Worm (Caenorhabditis elegans) whole organism, L1 larva: ENCODE measurements around the gene B0416.10.

ENCODE experiments used
- C16A3.4 ChIP-seq: fragments of 150-350 bp; optimal IDR thresholded peaks from 2 replicates; lab custom pipeline; 2014; ENCODE audit warnings: missing biosample characterization, missing genetic modification characterization
- C34B4.2 ChIP-seq: sonication (generic microtip); optimal IDR thresholded peaks from 2 replicates; lab custom pipeline; 2017; ENCODE audit warnings: mild to moderate bottlenecking, missing genetic modification characterization, missing compliant biosample characterization
- F16B12.6 ChIP-seq: fragments of 150-350 bp; optimal IDR thresholded peaks from 2 replicates; lab custom pipeline; 2014; ENCODE audit warnings: missing biosample characterization, missing genetic modification characterization
- alr-1 ChIP-seq: fragments of 200-800 bp; sonication (Bioruptor generic); optimal IDR thresholded peaks from 2 replicates; lab custom pipeline; 2018; ENCODE audit warnings: borderline replicate concordance, mild to moderate bottlenecking, missing genetic modification characterization, missing compliant biosample characterization
- aly-2 ChIP-seq: fragments of 150-350 bp; optimal IDR thresholded peaks from 2 replicates; lab custom pipeline; 2014; ENCODE audit warnings: missing biosample characterization, missing genetic modification characterization
- blmp-1 ChIP-seq: fragments of 150-350 bp; optimal IDR thresholded peaks from 2 replicates; lab custom pipeline; 2014; ENCODE audit warnings: missing biosample characterization, missing genetic modification characterization
- ceh-63 ChIP-seq: fragments of 200-800 bp; sonication (Bioruptor generic); optimal IDR thresholded peaks from 2 replicates; lab custom pipeline; 2018; ENCODE audit warnings: mild to moderate bottlenecking, missing genetic modification characterization, missing compliant biosample characterization
- ceh-82 ChIP-seq, 3 experiments: fragments of 150-350 bp in 1 of 3; sonication (generic microtip) in 2 of 3; optimal IDR thresholded peaks; 2 replicates each; lab custom pipeline; 2014 to 2017; ENCODE audit warnings: missing biosample characterization in 3 of 3, missing genetic modification characterization in 3 of 3
- ceh-90 ChIP-seq: sonication (generic microtip); optimal IDR thresholded peaks from 2 replicates; lab custom pipeline; 2016; ENCODE audit warnings: missing genetic modification characterization, missing compliant biosample characterization
- dsc-1 ChIP-seq: sonication (generic microtip); optimal IDR thresholded peaks from 2 replicates; lab custom pipeline; 2016; ENCODE audit warnings: mild to moderate bottlenecking, missing genetic modification characterization, missing compliant biosample characterization
- efl-1 ChIP-seq, 4 experiments: fragments of 150-350 bp; optimal IDR thresholded peaks in 3 of 4; peaks in 1 of 4; 1 replicate in 1 of 4; 2 replicates in 3 of 4; lab custom pipeline; 2014; ENCODE audit warnings: missing biosample characterization in 2 of 4, missing genetic modification characterization in 2 of 4, missing genetic modification reagents in 2 of 4
- efl-3 ChIP-seq: fragments of 200-800 bp; sonication (Bioruptor generic); optimal IDR thresholded peaks from 2 replicates; lab custom pipeline; 2018; ENCODE audit warnings: mild to moderate bottlenecking, missing genetic modification characterization, missing compliant biosample characterization
- egl-13 ChIP-seq: sonication (generic microtip); optimal IDR thresholded peaks from 2 replicates; lab custom pipeline; 2016; ENCODE audit warnings: missing genotype, missing genetic modification reagents, missing genetic modification characterization, missing compliant biosample characterization
- elt-2 ChIP-seq: sonication (generic microtip); optimal IDR thresholded peaks from 2 replicates; lab custom pipeline; 2016; ENCODE audit warnings: missing genetic modification characterization, mild to moderate bottlenecking, inconsistent platforms, missing compliant biosample characterization, missing genetic modification reagents
- fkh-10 ChIP-seq: sonication (generic microtip); optimal IDR thresholded peaks from 2 replicates; lab custom pipeline; 2017; ENCODE audit warnings: missing biosample characterization, missing genetic modification reagents, missing genetic modification characterization
- fkh-4 ChIP-seq: sonication (generic microtip); optimal IDR thresholded peaks from 2 replicates; lab custom pipeline; 2016; ENCODE audit warnings: missing compliant biosample characterization, missing genetic modification characterization, borderline replicate concordance
- grh-1 ChIP-seq: fragments of 200-800 bp; sonication (Bioruptor generic); IDR thresholded peaks from 2 replicates; pipeline ENCODE4 v1.3.6; 2022; ENCODE audit warnings: missing genetic modification reagents, missing genetic modification characterization, missing compliant biosample characterization
- hpl-2 ChIP-seq: fragments of 150-350 bp; optimal IDR thresholded peaks from 2 replicates; lab custom pipeline; 2014; ENCODE audit warnings: missing biosample characterization, missing genetic modification reagents, missing genetic modification characterization
- lin-14 ChIP-seq: fragments of 200-800 bp; sonication (Bioruptor generic); optimal IDR thresholded peaks from 2 replicates; lab custom pipeline; 2018; ENCODE audit warnings: mild to moderate bottlenecking, missing genetic modification characterization, moderate library complexity, missing compliant biosample characterization
- lin-35 ChIP-seq, 2 experiments: fragments of 150-350 bp; optimal IDR thresholded peaks; 2 replicates each; lab custom pipeline; 2014; ENCODE audit warnings: missing biosample characterization in 2 of 2, missing genetic modification characterization in 2 of 2, missing genetic modification reagents in 2 of 2
- lin-39 ChIP-seq: fragments of 150-350 bp; optimal IDR thresholded peaks from 2 replicates; lab custom pipeline; 2014; ENCODE audit warnings: missing biosample characterization, missing genetic modification reagents, missing genetic modification characterization
- lir-3 ChIP-seq: sonication (generic microtip); optimal IDR thresholded peaks from 2 replicates; lab custom pipeline; 2016; ENCODE audit warnings: mild to moderate bottlenecking, missing genetic modification characterization, moderate library complexity, missing compliant biosample characterization; ENCODE audit not compliant: poor library complexity
- mef-2 ChIP-seq: fragments of 150-350 bp; optimal IDR thresholded peaks from 2 replicates; lab custom pipeline; 2014; ENCODE audit warnings: missing biosample characterization, missing genetic modification characterization
- nhr-12 ChIP-seq: sonication (generic microtip); optimal IDR thresholded peaks from 2 replicates; lab custom pipeline; 2017; ENCODE audit warnings: missing biosample characterization, missing genetic modification characterization
- nhr-19 ChIP-seq: fragments of 200-800 bp; sonication (Bioruptor generic); conservative IDR thresholded peaks from 2 replicates; pipeline ENCODE4 v1.3.6; 2022; ENCODE audit warnings: missing genetic modification characterization, missing compliant biosample characterization
- nhr-20 ChIP-seq: sonication (generic microtip); optimal IDR thresholded peaks from 2 replicates; lab custom pipeline; 2016; ENCODE audit warnings: mild to moderate bottlenecking, missing genetic modification characterization, missing compliant biosample characterization
- nhr-237 ChIP-seq: fragments of 150-350 bp; optimal IDR thresholded peaks from 2 replicates; lab custom pipeline; 2014; ENCODE audit warnings: missing biosample characterization, missing genetic modification characterization
- nhr-47 ChIP-seq: sonication (generic microtip); optimal IDR thresholded peaks from 2 replicates; lab custom pipeline; 2016; ENCODE audit warnings: mild to moderate bottlenecking, missing genetic modification characterization, moderate library complexity, missing compliant biosample characterization
- nhr-71 ChIP-seq: sonication (generic microtip); optimal IDR thresholded peaks from 2 replicates; lab custom pipeline; 2016; ENCODE audit warnings: mild to moderate bottlenecking, missing genetic modification characterization, moderate library complexity, missing compliant biosample characterization
- nhr-76 ChIP-seq: sonication (generic microtip); optimal IDR thresholded peaks from 2 replicates; lab custom pipeline; 2017; ENCODE audit warnings: missing biosample characterization, missing genetic modification characterization
- nhr-77 ChIP-seq: fragments of 150-350 bp; optimal IDR thresholded peaks from 2 replicates; lab custom pipeline; 2014; ENCODE audit warnings: missing biosample characterization, missing genetic modification characterization
- nhr-84 ChIP-seq: sonication (generic microtip); optimal IDR thresholded peaks from 2 replicates; lab custom pipeline; 2017; ENCODE audit warnings: missing biosample characterization, missing genetic modification characterization
- nhr-85 ChIP-seq: sonication (generic microtip); peaks from one replicate; lab custom pipeline; 2016; ENCODE audit warnings: missing genetic modification characterization, inconsistent platforms, missing compliant biosample characterization
- nhr-90 ChIP-seq: sonication (generic microtip); optimal IDR thresholded peaks from 2 replicates; lab custom pipeline; 2016; ENCODE audit warnings: mild to moderate bottlenecking, missing genetic modification characterization, missing compliant biosample characterization; ENCODE audit not compliant: poor library complexity
- pqm-1 ChIP-seq: sonication (generic microtip); optimal IDR thresholded peaks from 3 replicates; lab custom pipeline; 2017; ENCODE audit warnings: missing biosample characterization, missing genetic modification characterization
- snpc-4 ChIP-seq: fragments of 150-350 bp; optimal IDR thresholded peaks from 2 replicates; lab custom pipeline; 2014; ENCODE audit warnings: missing biosample characterization, missing genetic modification characterization
- snu-23 ChIP-seq: sonication (generic microtip); optimal IDR thresholded peaks from 2 replicates; lab custom pipeline; 2016; ENCODE audit warnings: missing genetic modification characterization, missing compliant biosample characterization
- sptf-1 ChIP-seq: fragments of 150-350 bp; optimal IDR thresholded peaks from 2 replicates; lab custom pipeline; 2014; ENCODE audit warnings: missing biosample characterization, missing genetic modification characterization
- swsn-7 ChIP-seq: sonication (generic microtip); optimal IDR thresholded peaks from 2 replicates; lab custom pipeline; 2016; ENCODE audit warnings: missing genetic modification characterization, missing compliant biosample characterization
- tbx-2 ChIP-seq: sonication (generic microtip); optimal IDR thresholded peaks from 2 replicates; lab custom pipeline; 2016; ENCODE audit warnings: missing genetic modification characterization, missing compliant biosample characterization
- unc-130 ChIP-seq: fragments of 150-350 bp; optimal IDR thresholded peaks from 2 replicates; lab custom pipeline; 2017; ENCODE audit warnings: missing biosample characterization, missing genetic modification characterization, inconsistent platforms
- unc-30 ChIP-seq: sonication (generic microtip); optimal IDR thresholded peaks from 2 replicates; lab custom pipeline; 2017; ENCODE audit warnings: missing biosample characterization, missing genetic modification characterization
- unc-62 ChIP-seq: fragments of 150-350 bp; optimal IDR thresholded peaks from 2 replicates; lab custom pipeline; 2014; ENCODE audit warnings: missing biosample characterization, missing genetic modification reagents, missing genetic modification characterization
- xbp-1 ChIP-seq: sonication (generic microtip); optimal IDR thresholded peaks from 2 replicates; lab custom pipeline; 2016; ENCODE audit warnings: missing genetic modification characterization, missing compliant biosample characterization
- zip-4 ChIP-seq: fragments of 200-800 bp; sonication (Bioruptor generic); optimal IDR thresholded peaks from 2 replicates; lab custom pipeline; 2018; ENCODE audit warnings: mild to moderate bottlenecking, missing genetic modification characterization, moderate library complexity, missing compliant biosample characterization

The B0416.10 gene

ce11 chrX:9302763-9303162, 28.3 kb upstream of the B0416.10 start:
- TF ChIP-seq alr-1 (tag; lab: Kevin White, UChicago): no peak
- TF ChIP-seq nhr-76 (tag; lab: Kevin White, UChicago): no peak
- no peak for TF ChIP-seq hpl-2 (GFP tag; lab: Kevin White, UChicago)
- no peak for TF ChIP-seq lin-39 (tag; lab: Kevin White, UChicago)
- TF ChIP-seq lin-35 (GFP tag; optimal IDR thresholded peaks at IDR 0.05; lab: Kevin White, UChicago): no peak
- no peak for TF ChIP-seq nhr-85 (tag; lab: Kevin White, UChicago)
- TF ChIP-seq xbp-1 (tag; lab: Kevin White, UChicago): no peak
- no peak for TF ChIP-seq sptf-1
- TF ChIP-seq efl-3 (GFP tag; lab: Kevin White, UChicago): no peak
- no peak for TF ChIP-seq nhr-84 (tag; lab: Kevin White, UChicago)
- no peak for TF ChIP-seq nhr-77
- TF ChIP-seq nhr-237 (tag; lab: Kevin White, UChicago): no peak
- no peak for TF ChIP-seq ceh-63 (GFP tag; lab: Kevin White, UChicago)
- no peak for TF ChIP-seq egl-13 (tag; lab: Kevin White, UChicago)
- TF ChIP-seq F16B12.6 (tag; lab: Kevin White, UChicago): no peak
- TF ChIP-seq pqm-1: no peak

- TF ChIP-seq unc-62: no peak
These were observed 25.9 kb upstream of the B0416.10 start for ce11 chrX:9300379-9300778.

- TF ChIP-seq mef-2 (tag; lab: Kevin White, UChicago) (no peak), snpc-4 (tag; lab: Kevin White, UChicago) (no peak), unc-30 (tag; lab: Kevin White, UChicago) (no peak), grh-1 (no peak), zip-4 (no peak)
- TF ChIP-seq, all 84 proteins: peak for 0
These were observed 24.4 kb upstream of the B0416.10 start, which contains the start of gene B0416.2 for ce11 chrX:9298846-9299245. Gene B0416.2, plus strand, starts transcription at chrX:9299146.

ce11 chrX:9297834-9298233, 23.4 kb upstream of the B0416.10 start, which contains the start of gene B0416.7:
Gene B0416.7, minus strand, starts transcription at chrX:9297934.
- TF ChIP-seq unc-30 (tag; lab: Kevin White, UChicago) (no peak), efl-1 (optimal IDR thresholded peaks at IDR 0.05; lab: Kevin White, UChicago) (no peak), efl-1 (GFP tag; optimal IDR thresholded peaks at IDR 0.05 in 1 of 2; lab: Kevin White, UChicago) (peak in 1 of 2 experiments; percentile 36), nhr-85 (tag; lab: Kevin White, UChicago) (peak; percentile 77), lin-14 (peak; percentile 5)

- TF ChIP-seq aly-2 (tag; lab: Kevin White, UChicago): no peak
- TF ChIP-seq nhr-71 (tag; lab: Kevin White, UChicago): peak; percentile 49
- TF ChIP-seq swsn-7 (tag; lab: Kevin White, UChicago): peak; percentile 33
- TF ChIP-seq tbx-2: peak; percentile 17
- TF ChIP-seq ceh-90: no peak
- TF ChIP-seq nhr-12 (tag; lab: Kevin White, UChicago): no peak
- peak; percentile 34 for TF ChIP-seq C16A3.4 (tag; lab: Kevin White, UChicago)
- TF ChIP-seq lin-14: peak; percentile 31
- peak; percentile 27 for TF ChIP-seq nhr-20 (tag; lab: Kevin White, UChicago)
- no peak for TF ChIP-seq alr-1 (tag; lab: Kevin White, UChicago)
- peak; percentile 51 for TF ChIP-seq snu-23
- TF ChIP-seq unc-130 (tag; lab: Kevin White, UChicago): peak; percentile 60
- TF ChIP-seq lin-35 (GFP tag; optimal IDR thresholded peaks at IDR 0.05; lab: Kevin White, UChicago): peak in 1 of 2 experiments; percentile 33
- TF ChIP-seq nhr-85 (tag; lab: Kevin White, UChicago): peak; percentile 48
- no peak for TF ChIP-seq fkh-4 (tag; lab: Kevin White, UChicago)
- TF ChIP-seq ceh-82 (tag; optimal IDR thresholded peaks at IDR 0.05; lab: Kevin White, UChicago): no peak
- no peak for TF ChIP-seq efl-1 (optimal IDR thresholded peaks at IDR 0.05; lab: Kevin White, UChicago)
- TF ChIP-seq efl-1 (GFP tag; optimal IDR thresholded peaks at IDR 0.05 in 1 of 2; lab: Kevin White, UChicago): peak in 1 of 2 experiments; percentile 57
- TF ChIP-seq dsc-1 (tag; lab: Kevin White, UChicago): peak; percentile 34
- TF ChIP-seq nhr-90 (tag; lab: Kevin White, UChicago): peak; percentile 49
- TF ChIP-seq nhr-19 (GFP tag; lab: Robert Waterston, UW): no peak; the same call in 1 of the 2 replicates
- no peak for TF ChIP-seq lir-3 (tag; lab: Kevin White, UChicago)
- TF ChIP-seq blmp-1 (tag; lab: Kevin White, UChicago): peak; percentile 26
- TF ChIP-seq nhr-47: peak; percentile 32
- TF ChIP-seq fkh-10: no peak
- TF ChIP-seq C34B4.2 (tag; lab: Kevin White, UChicago): no peak
- no peak for TF ChIP-seq elt-2 (tag; lab: Kevin White, UChicago)
These were observed 22.1 kb upstream of the B0416.10 start, which contains the start of gene gly-13 for ce11 chrX:9296591-9296990. Gene gly-13, minus strand, starts transcription at chrX:9296622.
